Fruit fly (Drosophila melanogaster) whole organism, embryonic: Measurements from ENCODE around the gene beta'COP.

Experiments used
- Ada2b ChIP-seq: fragments of 200-800 bp; sonication (Bioruptor generic); IDR thresholded peaks from 2 replicates; pipeline ENCODE4 v1.3.6; 2022; ENCODE audit warnings: missing biosample characterization, missing genetic modification characterization
- Bgb ChIP-seq: fragments of 200-800 bp; sonication (Bioruptor generic); IDR thresholded peaks from 2 replicates; pipeline ENCODE4 v1.3.6; 2022; ENCODE audit warnings: missing biosample characterization, missing genetic modification characterization; ENCODE audit not compliant: partially characterized antibody
- CG10543 ChIP-seq: fragments of 200-800 bp; sonication (Bioruptor generic); optimal IDR thresholded peaks from 3 replicates; lab custom pipeline; 2017; ENCODE audit warnings: missing biosample characterization, mild to moderate bottlenecking, missing genetic modification characterization, moderate library complexity
- CG12071 ChIP-seq: fragments of 200-800 bp; sonication (Bioruptor generic); optimal IDR thresholded peaks from 3 replicates; lab custom pipeline; 2018; ENCODE audit warnings: missing biosample characterization, mild to moderate bottlenecking, missing genetic modification characterization
- CG12219 ChIP-seq: fragments of 200-800 bp; sonication (Bioruptor generic); optimal IDR thresholded peaks from 3 replicates; lab custom pipeline; 2018; ENCODE audit warnings: missing biosample characterization, mild to moderate bottlenecking, missing genetic modification characterization
- CG12659 ChIP-seq: fragments of 200-800 bp; sonication (Bioruptor generic); optimal IDR thresholded peaks from 3 replicates; lab custom pipeline; 2017; ENCODE audit warnings: mild to moderate bottlenecking, missing biosample characterization, missing genetic modification reagents, missing genetic modification characterization
- CG12942 ChIP-seq: fragments of 200-800 bp; sonication (Bioruptor generic); optimal IDR thresholded peaks from 3 replicates; lab custom pipeline; 2016; ENCODE audit warnings: missing biosample characterization, missing genetic modification characterization
- CG14667 ChIP-seq: fragments of 200-800 bp; sonication (Bioruptor generic); IDR thresholded peaks from 2 replicates; pipeline ENCODE4 v1.3.6; 2022; ENCODE audit warnings: missing biosample characterization, missing genetic modification characterization
- CG14710 ChIP-seq: fragments of 200-800 bp; sonication (Bioruptor generic); optimal IDR thresholded peaks from 3 replicates; lab custom pipeline; 2019; ENCODE audit warnings: missing biosample characterization, mild to moderate bottlenecking, missing genetic modification characterization, moderate library complexity
- CG15696 ChIP-seq: fragments of 200-800 bp; sonication (Bioruptor generic); optimal IDR thresholded peaks from 2 replicates; lab custom pipeline; 2019; ENCODE audit warnings: missing biosample characterization, mild to moderate bottlenecking, missing genetic modification characterization, moderate library complexity
- CG1603 ChIP-seq: fragments of 200-800 bp; sonication (Bioruptor generic); optimal IDR thresholded peaks from 2 replicates; lab custom pipeline; 2019; ENCODE audit warnings: missing biosample characterization, mild to moderate bottlenecking, missing genetic modification characterization, moderate library complexity
- CG17912 ChIP-seq: fragments of 200-800 bp; sonication (Bioruptor generic); optimal IDR thresholded peaks from 2 replicates; lab custom pipeline; 2018; ENCODE audit warnings: missing biosample characterization, mild to moderate bottlenecking, missing genetic modification characterization
- CG2120 ChIP-seq: fragments of 200-800 bp; sonication (Bioruptor generic); optimal IDR thresholded peaks from 3 replicates; lab custom pipeline; 2016; ENCODE audit warnings: missing biosample characterization, missing genetic modification characterization
- CG30431 ChIP-seq: fragments of 200-800 bp; sonication (Bioruptor generic); optimal IDR thresholded peaks from 2 replicates; lab custom pipeline; 2017; ENCODE audit warnings: missing biosample characterization, missing genetic modification characterization
- CG31441 ChIP-seq: fragments of 200-800 bp; sonication (Bioruptor generic); IDR thresholded peaks from 2 replicates; pipeline ENCODE4 v1.3.6; 2022; ENCODE audit warnings: missing biosample characterization, missing genetic modification characterization
- CG3281 ChIP-seq: fragments of 200-800 bp; sonication (Bioruptor generic); optimal IDR thresholded peaks from 3 replicates; lab custom pipeline; 2017; ENCODE audit warnings: missing biosample characterization, mild to moderate bottlenecking, missing genetic modification characterization
- CG3838 ChIP-seq: fragments of 200-800 bp; sonication (Bioruptor generic); optimal IDR thresholded peaks from 3 replicates; lab custom pipeline; 2016; ENCODE audit warnings: missing biosample characterization, missing genetic modification characterization
- CG4282 ChIP-seq: fragments of 200-800 bp; sonication (Bioruptor generic); optimal IDR thresholded peaks from 2 replicates; lab custom pipeline; 2016; ENCODE audit warnings: missing biosample characterization, missing genetic modification characterization
- CG4404 ChIP-seq: fragments of 200-800 bp; sonication (Bioruptor generic); IDR thresholded peaks from 2 replicates; pipeline ENCODE4 v1.3.6; 2022; ENCODE audit warnings: missing biosample characterization, missing genetic modification characterization
- CG5180 ChIP-seq: fragments of 200-800 bp; sonication (Bioruptor generic); optimal IDR thresholded peaks from 3 replicates; lab custom pipeline; 2017; ENCODE audit warnings: missing biosample characterization, missing genetic modification characterization, mild to moderate bottlenecking, moderate library complexity, missing genetic modification reagents
- CG9932 ChIP-seq: fragments of 200-800 bp; sonication (Bioruptor generic); IDR thresholded peaks from 2 replicates; pipeline ENCODE4 v1.3.6; 2022; ENCODE audit warnings: missing biosample characterization, missing genetic modification characterization
- D19A ChIP-seq: fragments of 200-800 bp; optimal IDR thresholded peaks from 3 replicates; lab custom pipeline; 2019; ENCODE audit warnings: missing biosample characterization, mild to moderate bottlenecking, missing genetic modification characterization, moderate library complexity
- Drgx ChIP-seq: fragments of 200-800 bp; sonication (Bioruptor generic); IDR thresholded peaks from 2 replicates; pipeline ENCODE4 v1.3.6; 2022; ENCODE audit warnings: missing biosample characterization, missing genetic modification characterization
- E2f1 ChIP-seq: fragments of 200-800 bp; sonication (Bioruptor generic); IDR thresholded peaks from 2 replicates; pipeline ENCODE4 v1.3.6; 2022; ENCODE audit warnings: missing biosample characterization, missing genetic modification characterization
- Meics ChIP-seq: fragments of 200-800 bp; sonication (Bioruptor generic); optimal IDR thresholded peaks from 2 replicates; lab custom pipeline; 2017; ENCODE audit warnings: missing biosample characterization, mild to moderate bottlenecking, missing genetic modification characterization
- Pdp1 ChIP-seq, 2 experiments: fragments of 200-800 bp; sonication (Bioruptor generic); optimal IDR thresholded peaks; 3 replicates each; lab custom pipeline; 2016; ENCODE audit warnings: missing biosample characterization in 2 of 2, missing genetic modification characterization in 2 of 2, mild to moderate bottlenecking in 1 of 2, moderate library complexity in 1 of 2
- Tbp ChIP-seq: fragments of >200 bp; optimal IDR thresholded peaks from 2 replicates; lab custom pipeline; 2018; ENCODE audit warnings: missing biosample characterization, missing genetic modification characterization
- Vsx1 ChIP-seq: fragments of 200-800 bp; sonication (Bioruptor generic); optimal IDR thresholded peaks from 2 replicates; lab custom pipeline; 2017; ENCODE audit warnings: missing biosample characterization, mild to moderate bottlenecking, missing genetic modification characterization, missing genetic modification reagents
- Xbp1 ChIP-seq: fragments of 200-800 bp; sonication (Bioruptor generic); optimal IDR thresholded peaks from 3 replicates; lab custom pipeline; 2016; ENCODE audit warnings: missing biosample characterization, mild to moderate bottlenecking, missing genetic modification characterization
- amos ChIP-seq: fragments of 200-800 bp; sonication (Bioruptor generic); IDR thresholded peaks from 2 replicates; pipeline ENCODE4 v1.3.6; 2022; ENCODE audit warnings: missing biosample characterization, missing genetic modification characterization; ENCODE audit not compliant: partially characterized antibody
- chinmo ChIP-seq: fragments of 200-800 bp; sonication (Bioruptor generic); IDR thresholded peaks from 4 replicates; pipeline ENCODE4 v1.3.6; 2022; ENCODE audit warnings: missing biosample characterization, missing genetic modification characterization; ENCODE audit not compliant: partially characterized antibody
- gcm2 ChIP-seq: fragments of 200-800 bp; sonication (Bioruptor generic); optimal IDR thresholded peaks from 2 replicates; lab custom pipeline; 2016; ENCODE audit warnings: missing biosample characterization, missing genetic modification characterization
- gem ChIP-seq: fragments of 200-800 bp; sonication (Bioruptor generic); optimal IDR thresholded peaks from 2 replicates; lab custom pipeline; 2019; ENCODE audit warnings: missing biosample characterization, mild to moderate bottlenecking, missing genetic modification characterization, moderate library complexity
- grau ChIP-seq: fragments of 200-800 bp; optimal IDR thresholded peaks from 3 replicates; lab custom pipeline; 2019; ENCODE audit warnings: missing biosample characterization, mild to moderate bottlenecking, missing genetic modification characterization, moderate library complexity
- hkb ChIP-seq, 2 experiments: fragments of 200-800 bp in 1 of 2; fragments of >200 bp in 1 of 2; sonication (Bioruptor generic) in 1 of 2; IDR thresholded peaks in 1 of 2; optimal IDR thresholded peaks in 1 of 2; 2 replicates each; pipeline versions ENCODE4 v1.3.6 to Lab custom; 2017 to 2022; ENCODE audit warnings: missing biosample characterization in 1 of 2, missing genetic modification characterization in 1 of 2
- knrl ChIP-seq: fragments of 200-800 bp; sonication (Bioruptor generic); IDR thresholded peaks from 3 replicates; pipeline ENCODE4 v1.3.6; 2022; ENCODE audit warnings: missing biosample characterization, missing genetic modification characterization; ENCODE audit not compliant: partially characterized antibody
- mld ChIP-seq: fragments of 200-800 bp; sonication (Bioruptor generic); IDR thresholded peaks from 3 replicates; pipeline ENCODE4 v1.3.6; 2022; ENCODE audit warnings: missing biosample characterization, missing genetic modification characterization; ENCODE audit not compliant: partially characterized antibody
- nau ChIP-seq: fragments of 200-800 bp; sonication (Bioruptor generic); optimal IDR thresholded peaks from 3 replicates; lab custom pipeline; 2017; ENCODE audit warnings: missing biosample characterization, mild to moderate bottlenecking, missing genetic modification characterization, missing genetic modification reagents
- org-1 ChIP-seq: fragments of 200-800 bp; sonication (Bioruptor generic); optimal IDR thresholded peaks from 2 replicates; lab custom pipeline; 2017; ENCODE audit warnings: missing biosample characterization, missing genetic modification characterization
- phol ChIP-seq: fragments of 200-800 bp; sonication (Bioruptor generic); optimal IDR thresholded peaks from 3 replicates; lab custom pipeline; 2018; ENCODE audit warnings: missing biosample characterization, mild to moderate bottlenecking, missing genetic modification characterization, moderate library complexity
- sna ChIP-seq: fragments of 200-800 bp; sonication (Bioruptor generic); IDR thresholded peaks from 2 replicates; pipeline ENCODE4 v1.3.6; 2022; ENCODE audit warnings: missing biosample characterization, missing genetic modification characterization; ENCODE audit not compliant: partially characterized antibody
- sob ChIP-seq: fragments of 200-800 bp; sonication (Bioruptor generic); IDR thresholded peaks from 2 replicates; pipeline ENCODE4 v1.3.6; 2022; ENCODE audit warnings: missing biosample characterization, missing genetic modification characterization
- ssp ChIP-seq: fragments of 200-800 bp; sonication (Bioruptor generic); IDR thresholded peaks from 2 replicates; pipeline ENCODE4 v1.3.6; 2022; ENCODE audit warnings: missing biosample characterization, missing genetic modification characterization
- trem ChIP-seq: fragments of 200-800 bp; optimal IDR thresholded peaks from 3 replicates; lab custom pipeline; 2019; ENCODE audit warnings: missing biosample characterization, mild to moderate bottlenecking, missing genetic modification characterization, moderate library complexity
- ttk ChIP-seq: fragments of 200-800 bp; sonication (Bioruptor generic); IDR thresholded peaks from 2 replicates; pipeline ENCODE4 v2.1.2; 2022; ENCODE audit warnings: missing biosample characterization, missing genetic modification characterization
- vfl ChIP-seq: fragments of 200-800 bp; sonication (Bioruptor generic); optimal IDR thresholded peaks from 2 replicates; lab custom pipeline; 2016; ENCODE audit warnings: missing biosample characterization, missing genetic modification characterization
- wor ChIP-seq: fragments of 200-800 bp; sonication (Bioruptor generic); IDR thresholded peaks from 2 replicates; pipeline ENCODE4 v1.3.6; 2022; ENCODE audit warnings: missing biosample characterization, missing genetic modification characterization

The beta'COP gene

dm6 chr2L:13382351-13383029 lies 3.8 kb downstream of the beta'COP start, which contains the start of gene loqs (continued):
- TF ChIP-seq knrl (GFP tag; lab: Robert Waterston, UW), result no peak; the same call in 2 of the 3 replicates
- 0 out of 2 replicates have a peak, but pooled peaks have one; percentile 6 for TF ChIP-seq Bgb (GFP tag; lab: Robert Waterston, UW)
- peak; percentile 8 for TF ChIP-seq Xbp1
- TF ChIP-seq CG30431, result no peak
- TF ChIP-seq grau (tag; lab: Kevin White, UChicago), result peak; percentile 29
- peak; percentile 10; the same call in 1 of the 2 replicates for TF ChIP-seq Ada2b (GFP tag; lab: Robert Waterston, UW)
- peak; percentile 48 for TF ChIP-seq phol (tag; lab: Kevin White, UChicago)
- peak; percentile 62 for TF ChIP-seq CG14710
- no peak for TF ChIP-seq CG5180
- TF ChIP-seq CG12659 (GFP tag; lab: Kevin White, UChicago), result peak; percentile 49
- peak in 1 of 2 experiments; percentile 36 for TF ChIP-seq Pdp1 (GFP tag; optimal IDR thresholded peaks at IDR 0.05; lab: Kevin White, UChicago)
- TF ChIP-seq, all 482 proteins: peak for 58

- TF ChIP-seq CG9932 (GFP tag; lab: Robert Waterston, UW) (peak; percentile 99), CG15696 (tag; lab: Kevin White, UChicago) (peak; percentile 97), Meics (GFP tag; lab: Kevin White, UChicago) (peak; percentile 95), CG1603 (peak; percentile 65), trem (tag; lab: Kevin White, UChicago) (peak; percentile 95), CG4404 (GFP tag; lab: Robert Waterston, UW) (peak; percentile 96), D19A (tag; lab: Kevin White, UChicago) (peak; percentile 89), hkb (optimal IDR thresholded peaks at IDR 0.05; lab: Kevin White, UChicago) (no peak), hkb (GFP tag; IDR thresholded peaks at IDR 0.05; lab: Robert Waterston, UW) (peak; percentile 95), org-1 (peak; percentile 84), wor (GFP tag; lab: Robert Waterston, UW) (peak; percentile 93), CG12659 (GFP tag; lab: Kevin White, UChicago) (peak; percentile 97), ttk (GFP tag; lab: Robert Waterston, UW) (peak; percentile 95), ssp (GFP tag; lab: Robert Waterston, UW) (peak; percentile 91), CG3838 (GFP tag; lab: Kevin White, UChicago) (peak; percentile 87), CG10543 (peak; percentile 92), CG12942 (GFP tag; lab: Kevin White, UChicago) (peak; percentile 96), CG4282 (GFP tag; lab: Kevin White, UChicago) (peak; percentile 91), Vsx1 (GFP tag; lab: Kevin White, UChicago) (peak; percentile 93), CG12219 (GFP tag; lab: Kevin White, UChicago) (peak; percentile 85), CG3281 (GFP tag; lab: Kevin White, UChicago) (peak; percentile 95), CG31441 (GFP tag; lab: Robert Waterston, UW) (peak; percentile 98), CG17912 (GFP tag; lab: Kevin White, UChicago) (peak; percentile 83), amos (GFP tag; lab: Robert Waterston, UW) (peak; percentile 56), chinmo (GFP tag; lab: Robert Waterston, UW) (no peak), gcm2 (GFP tag; lab: Kevin White, UChicago) (peak; percentile 91), sna (GFP tag; lab: Robert Waterston, UW) (peak; percentile 67), vfl (GFP tag; lab: Kevin White, UChicago) (peak; percentile 94), CG14667 (GFP tag; lab: Robert Waterston, UW) (peak; percentile 95), gem (tag; lab: Kevin White, UChicago) (peak; percentile 99), Tbp (GFP tag; lab: Kevin White, UChicago) (no peak), nau (no peak), Drgx (GFP tag; lab: Robert Waterston, UW) (peak; percentile 88), CG2120 (peak; percentile 97), CG12071 (GFP tag; lab: Kevin White, UChicago) (no peak), mld (GFP tag; lab: Robert Waterston, UW) (no peak), E2f1 (GFP tag; lab: Robert Waterston, UW) (peak; percentile 96), sob (GFP tag; lab: Robert Waterston, UW) (peak; percentile 98)
Measured at dm6 chr2L:13387255-13387654, 8.6 kb downstream of the beta'COP start, which contains the start of the genes Ing5 and CG7099. Gene Ing5, minus strand, starts transcription at chr2L:13387312. Gene CG7099, plus strand, starts transcription at chr2L:13387571.
